Fruit fly (Drosophila melanogaster) whole organism, prepupa: ENCODE measurements around the gene CG12725.

Experiments used
- Blimp-1 ChIP-seq: fragments of 200-800 bp; sonication (Bioruptor generic); optimal IDR thresholded peaks from 3 replicates; lab custom pipeline; 2017; ENCODE audit warnings: missing biosample characterization, missing genetic modification characterization, mild to moderate bottlenecking, moderate library complexity, missing genetic modification reagents
- CG10631 ChIP-seq: fragments of 200-800 bp; sonication (Bioruptor generic); optimal IDR thresholded peaks from 2 replicates; lab custom pipeline; 2016; ENCODE audit warnings: missing biosample characterization, missing genetic modification characterization
- CG10669 ChIP-seq: fragments of 200-800 bp; sonication (Bioruptor generic); optimal IDR thresholded peaks from 3 replicates; lab custom pipeline; 2018; ENCODE audit warnings: missing biosample characterization, mild to moderate bottlenecking, missing genetic modification characterization, moderate library complexity
- CG11294 ChIP-seq: fragments of 200-800 bp; sonication (Bioruptor generic); IDR thresholded peaks from 2 replicates; pipeline ENCODE4 v1.3.6; 2022; ENCODE audit warnings: missing biosample characterization, missing genetic modification characterization
- CG11762 ChIP-seq: fragments of 200-800 bp; sonication (Bioruptor generic); optimal IDR thresholded peaks from 3 replicates; lab custom pipeline; 2016; ENCODE audit warnings: missing biosample characterization, missing genetic modification characterization; ENCODE audit not compliant: insufficient read depth
- CG16779 ChIP-seq: fragments of 200-800 bp; sonication (Bioruptor generic); optimal IDR thresholded peaks from 3 replicates; lab custom pipeline; 2017; ENCODE audit warnings: missing biosample characterization, mild to moderate bottlenecking, missing genetic modification characterization
- CG3032 ChIP-seq: fragments of 200-800 bp; optimal IDR thresholded peaks from 2 replicates; lab custom pipeline; 2019; ENCODE audit warnings: missing biosample characterization, mild to moderate bottlenecking, missing genetic modification characterization, moderate library complexity
- CG31627 ChIP-seq: fragments of 200-800 bp; sonication (Bioruptor generic); optimal IDR thresholded peaks from 3 replicates; lab custom pipeline; 2016; ENCODE audit warnings: missing biosample characterization, missing genetic modification characterization
- CG34406 ChIP-seq: fragments of 200-800 bp; sonication (Bioruptor generic); optimal IDR thresholded peaks from 3 replicates; lab custom pipeline; 2016; ENCODE audit warnings: missing biosample characterization, missing genetic modification characterization
- CG3919 ChIP-seq: fragments of 200-800 bp; sonication (Bioruptor generic); optimal IDR thresholded peaks from 3 replicates; lab custom pipeline; 2016; ENCODE audit warnings: missing biosample characterization, missing genetic modification characterization
- CG4318 ChIP-seq: fragments of 200-800 bp; sonication (Bioruptor generic); optimal IDR thresholded peaks from 3 replicates; lab custom pipeline; 2017; ENCODE audit warnings: missing biosample characterization, mild to moderate bottlenecking, missing genetic modification characterization
- CG6276 ChIP-seq: fragments of 200-800 bp; sonication (Bioruptor generic); optimal IDR thresholded peaks from 2 replicates; lab custom pipeline; 2017; ENCODE audit warnings: missing biosample characterization, mild to moderate bottlenecking, missing genetic modification characterization
- CG6792 ChIP-seq: fragments of 200-800 bp; sonication (Bioruptor generic); optimal IDR thresholded peaks from 3 replicates; lab custom pipeline; 2016; ENCODE audit warnings: missing biosample characterization, missing genetic modification characterization
- CG7368 ChIP-seq: fragments of 200-800 bp; sonication (Bioruptor generic); optimal IDR thresholded peaks from 3 replicates; lab custom pipeline; 2016; ENCODE audit warnings: missing biosample characterization, missing genetic modification characterization
- CG8319 ChIP-seq: fragments of 200-800 bp; sonication (Bioruptor generic); optimal IDR thresholded peaks from 3 replicates; lab custom pipeline; 2016; ENCODE audit warnings: missing biosample characterization, missing genetic modification characterization
- CG8632 ChIP-seq: fragments of 200-800 bp; sonication (Bioruptor generic); optimal IDR thresholded peaks from 3 replicates; lab custom pipeline; 2016; ENCODE audit warnings: missing biosample characterization, missing genetic modification characterization
- CG9139 ChIP-seq: fragments of 200-800 bp; sonication (Bioruptor generic); optimal IDR thresholded peaks from 3 replicates; lab custom pipeline; 2017; ENCODE audit warnings: missing biosample characterization, mild to moderate bottlenecking, missing genetic modification characterization
- Eip78C ChIP-seq: fragments of 200-800 bp; sonication (Bioruptor generic); peaks from one replicate; lab custom pipeline; 2016; ENCODE audit warnings: missing biosample characterization, missing genetic modification characterization
- Eip93F ChIP-seq: fragments of 200-800 bp; sonication (Bioruptor generic); optimal IDR thresholded peaks from 2 replicates; lab custom pipeline; 2016; ENCODE audit warnings: missing biosample characterization, mild to moderate bottlenecking, missing genetic modification characterization
- Ets96B ChIP-seq: fragments of 200-800 bp; optimal IDR thresholded peaks from 2 replicates; lab custom pipeline; 2019; ENCODE audit warnings: missing biosample characterization, mild to moderate bottlenecking, missing genetic modification characterization, moderate library complexity
- Hr38 ChIP-seq: sonication (Bioruptor generic); optimal IDR thresholded peaks from 2 replicates; lab custom pipeline; 2016; ENCODE audit warnings: missing biosample characterization, missing genetic modification characterization
- Hr39 ChIP-seq: fragments of 200-800 bp; sonication (Bioruptor generic); optimal IDR thresholded peaks from 2 replicates; lab custom pipeline; 2016; ENCODE audit warnings: missing biosample characterization, missing genetic modification characterization
- Lpt ChIP-seq: fragments of 200-800 bp; sonication (Bioruptor generic); optimal IDR thresholded peaks from 3 replicates; lab custom pipeline; 2016; ENCODE audit warnings: missing biosample characterization, missing genetic modification characterization
- Met ChIP-seq: fragments of 200-800 bp; sonication (Bioruptor generic); optimal IDR thresholded peaks from 3 replicates; lab custom pipeline; 2016; ENCODE audit warnings: missing biosample characterization, missing genetic modification characterization
- OdsH ChIP-seq: fragments of 200-800 bp; sonication (Bioruptor generic); optimal IDR thresholded peaks from 3 replicates; lab custom pipeline; 2016; ENCODE audit warnings: missing biosample characterization, missing genetic modification characterization
- Smox ChIP-seq: fragments of 200-800 bp; sonication (Bioruptor generic); optimal IDR thresholded peaks from 3 replicates; lab custom pipeline; 2016; ENCODE audit warnings: missing biosample characterization, missing genetic modification characterization
- Sox102F ChIP-seq: fragments of 200-800 bp; sonication (Bioruptor generic); optimal IDR thresholded peaks from 2 replicates; lab custom pipeline; 2016; ENCODE audit warnings: missing biosample characterization, mild to moderate bottlenecking, missing genetic modification characterization
- Sox15 ChIP-seq: fragments of 200-800 bp; sonication (Bioruptor generic); optimal IDR thresholded peaks from 3 replicates; lab custom pipeline; 2016; ENCODE audit warnings: missing biosample characterization, missing genetic modification characterization
- acj6 ChIP-seq: fragments of 200-800 bp; sonication (Bioruptor generic); optimal IDR thresholded peaks from 3 replicates; lab custom pipeline; 2016; ENCODE audit warnings: missing biosample characterization, missing genetic modification characterization
- dac ChIP-seq: fragments of 200-800 bp; sonication (Bioruptor generic); optimal IDR thresholded peaks from 2 replicates; lab custom pipeline; 2017; ENCODE audit warnings: missing biosample characterization, mild to moderate bottlenecking, missing genetic modification characterization
- eg ChIP-seq: fragments of 200-800 bp; sonication (Bioruptor generic); IDR thresholded peaks from 3 replicates; pipeline ENCODE4 v1.3.6; 2022; ENCODE audit warnings: missing biosample characterization, missing genetic modification characterization
- esn ChIP-seq: fragments of 200-800 bp; sonication (Bioruptor generic); optimal IDR thresholded peaks from 2 replicates; lab custom pipeline; 2016; ENCODE audit warnings: missing biosample characterization, mild to moderate bottlenecking, missing genetic modification characterization, moderate library complexity
- fd85E ChIP-seq: fragments of 200-800 bp; sonication (Bioruptor generic); optimal IDR thresholded peaks from 3 replicates; lab custom pipeline; 2016; ENCODE audit warnings: missing biosample characterization, missing genetic modification characterization
- net ChIP-seq: fragments of 200-800 bp; sonication (Bioruptor generic); optimal IDR thresholded peaks from 3 replicates; lab custom pipeline; 2016; ENCODE audit warnings: missing biosample characterization, missing genetic modification characterization
- pdm3 ChIP-seq: fragments of 200-800 bp; sonication (Bioruptor generic); optimal IDR thresholded peaks from 3 replicates; lab custom pipeline; 2016; ENCODE audit warnings: missing biosample characterization, missing genetic modification characterization
- salr ChIP-seq, 2 experiments: fragments of 200-800 bp; sonication (Bioruptor generic); optimal IDR thresholded peaks; 3 replicates each; lab custom pipeline; 2016 to 2018; ENCODE audit warnings: missing biosample characterization in 2 of 2, missing genetic modification characterization in 2 of 2, mild to moderate bottlenecking in 1 of 2
- spab ChIP-seq: fragments of 200-800 bp; sonication (Bioruptor generic); optimal IDR thresholded peaks from 2 replicates; lab custom pipeline; 2017; ENCODE audit warnings: missing biosample characterization, mild to moderate bottlenecking, missing genetic modification characterization, missing genetic modification reagents
- ss ChIP-seq, 2 experiments: fragments of 200-800 bp; sonication (Bioruptor generic); optimal IDR thresholded peaks; 2 replicates in 1 of 2; 3 replicates in 1 of 2; lab custom pipeline; 2017 to 2018; ENCODE audit warnings: mild to moderate bottlenecking in 2 of 2, missing biosample characterization in 2 of 2, missing genetic modification characterization in 2 of 2, moderate library complexity in 1 of 2

The CG12725 gene

dm6 chrX:13394343-13394742 lies 8.3 kb downstream of the CG12725 start (continued):
- peak; percentile 63 for TF ChIP-seq esn (GFP tag; lab: Kevin White, UChicago)
- TF ChIP-seq CG11294 (GFP tag; lab: Robert Waterston, UW) = no peak
- no peak for TF ChIP-seq Lpt (GFP tag; lab: Kevin White, UChicago)
- TF ChIP-seq fd85E (GFP tag; lab: Kevin White, UChicago) = no peak
- TF ChIP-seq CG9139 = no peak
- peak; percentile 67 for TF ChIP-seq Blimp-1 (GFP tag; lab: Kevin White, UChicago)
- no peak for TF ChIP-seq Ets96B (tag; lab: Kevin White, UChicago)
- no peak for TF ChIP-seq CG3032 (tag; lab: Kevin White, UChicago)
- no peak for TF ChIP-seq CG3919
- peak; percentile 48 for TF ChIP-seq OdsH (GFP tag; lab: Kevin White, UChicago)
- no peak for TF ChIP-seq CG8319 (GFP tag; lab: Kevin White, UChicago)
- TF ChIP-seq net (GFP tag; lab: Kevin White, UChicago) = no peak
- peak; percentile 16 for TF ChIP-seq CG7368 (GFP tag; lab: Kevin White, UChicago)
- TF ChIP-seq Hr38 (GFP tag; lab: Kevin White, UChicago) = no peak
- no peak for TF ChIP-seq Sox15 (GFP tag; lab: Kevin White, UChicago)
- no peak for TF ChIP-seq CG10669
- TF ChIP-seq CG11762 (GFP tag; lab: Kevin White, UChicago) = no peak
- no peak for TF ChIP-seq Eip93F (GFP tag; lab: Kevin White, UChicago)
- TF ChIP-seq CG31627 (GFP tag; lab: Kevin White, UChicago) = peak; percentile 31
- peak; percentile 49 for TF ChIP-seq Hr39 (GFP tag; lab: Kevin White, UChicago)
- TF ChIP-seq CG8632 (GFP tag; lab: Kevin White, UChicago) = peak; percentile 15
- TF ChIP-seq spab (GFP tag; lab: Kevin White, UChicago) = no peak
- TF ChIP-seq Smox = peak; percentile 46
- no peak; the same call in 2 of the 3 replicates for TF ChIP-seq eg (GFP tag; lab: Robert Waterston, UW)
- no peak for TF ChIP-seq salr (GFP tag; optimal IDR thresholded peaks at IDR 0.05; lab: Kevin White, UChicago)
- peak; percentile 58 for TF ChIP-seq Sox102F (GFP tag; lab: Kevin White, UChicago)
- TF ChIP-seq dac = no peak
- no peak for TF ChIP-seq ss (GFP tag; optimal IDR thresholded peaks at IDR 0.05; lab: Kevin White, UChicago)
- TF ChIP-seq CG10631 (GFP tag; lab: Kevin White, UChicago) = peak; percentile 21
- no peak for TF ChIP-seq CG16779 (tag; lab: Kevin White, UChicago)
- TF ChIP-seq acj6 = peak; percentile 19

dm6 chrX:13392764-13393163 lies 9.9 kb downstream of the CG12725 start:
- no peak for TF ChIP-seq dac
- TF ChIP-seq Met (GFP tag; lab: Kevin White, UChicago) = no peak

dm6 chrX:13392041-13392353 lies 10.7 kb downstream of the CG12725 start:
- no peak for TF ChIP-seq net (GFP tag; lab: Kevin White, UChicago)
- no peak for TF ChIP-seq dac
- TF ChIP-seq CG7368 (GFP tag; lab: Kevin White, UChicago) = no peak
- no peak for TF ChIP-seq OdsH (GFP tag; lab: Kevin White, UChicago)
- no peak for TF ChIP-seq CG34406 (GFP tag; lab: Kevin White, UChicago)
- TF ChIP-seq CG6792 (GFP tag; lab: Kevin White, UChicago) = no peak
- no peak for TF ChIP-seq pdm3 (GFP tag; lab: Kevin White, UChicago)
- no peak for TF ChIP-seq CG6276 (GFP tag; lab: Kevin White, UChicago)
- no peak for TF ChIP-seq fd85E (GFP tag; lab: Kevin White, UChicago)
- TF ChIP-seq esn (GFP tag; lab: Kevin White, UChicago) = no peak
- no peak for TF ChIP-seq Smox
- no peak for TF ChIP-seq Ets96B (tag; lab: Kevin White, UChicago)
- TF ChIP-seq Met (GFP tag; lab: Kevin White, UChicago) = no peak
- no peak for TF ChIP-seq Eip78C
- TF ChIP-seq CG4318 = no peak
